Worm (Caenorhabditis elegans): Measurements from ENCODE around the gene T05C12.9.
A peak's percentile ranks its signal among the peaks of the same experiment; 100 is the strongest.

T05C12.9 gene

DNA sequence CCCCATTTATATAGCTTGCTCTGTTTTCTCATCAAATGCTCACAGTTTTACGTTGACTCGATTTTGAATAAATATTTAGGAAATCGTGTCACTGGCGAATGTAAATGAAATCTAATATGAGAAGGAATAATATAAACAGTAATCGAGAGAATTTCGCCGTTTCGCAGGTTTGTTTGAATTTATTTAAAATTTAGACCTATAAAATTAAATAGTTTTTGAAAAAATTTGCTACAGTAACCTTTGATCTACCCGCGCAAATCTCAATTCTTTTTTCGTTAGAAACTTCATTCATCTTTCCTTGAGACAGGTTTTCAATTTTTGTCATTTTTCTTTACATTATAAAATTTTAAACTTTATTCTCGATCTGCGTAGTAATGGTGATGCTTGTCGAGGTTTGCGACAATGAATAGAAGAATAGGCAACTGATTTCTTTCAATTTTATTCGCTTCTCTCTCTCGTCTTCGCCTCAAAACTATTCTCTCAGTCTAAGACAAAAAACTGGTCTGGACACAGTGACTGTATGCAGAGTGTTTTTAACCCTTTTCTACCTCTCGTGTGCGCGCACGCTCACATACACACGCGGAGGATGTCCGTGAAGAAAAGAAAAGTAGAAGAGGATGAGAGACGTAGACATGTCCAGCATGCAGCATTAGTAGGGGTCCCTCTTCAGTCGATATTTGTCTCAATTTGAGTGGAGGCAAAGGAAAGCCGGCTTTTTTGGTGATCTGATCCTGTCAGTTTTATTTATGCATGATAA is 29.5 kb upstream of the T05C12.9 start, which contains the start of gene dab-1 (continued):
- TF ChIP-seq ceh-19 (GFP tag; optimal IDR thresholded peaks at IDR 0.05) (peak; percentile 37), nhr-232 (tag; optimal IDR thresholded peaks at IDR 0.05) (no peak), ceh-24 (tag; optimal IDR thresholded peaks at IDR 0.05) (no peak), ceh-31 (tag; optimal IDR thresholded peaks at IDR 0.05) (peak; percentile 6), hlh-13 (GFP tag; optimal IDR thresholded peaks at IDR 0.05) (no peak)

ce11 chrII:8220267-8220666 is 27.2 kb upstream of the T05C12.9 start:
- TF ChIP-seq lim-6 (tag; optimal IDR thresholded peaks at IDR 0.05) (no peak), ceh-24 (tag; optimal IDR thresholded peaks at IDR 0.05) (no peak), ceh-9 (tag; optimal IDR thresholded peaks at IDR 0.05) (no peak), dve-1 (tag; optimal IDR thresholded peaks at IDR 0.05) (no peak), pha-4 (tag; optimal IDR thresholded peaks at IDR 0.05) (no peak), gmeb-2 (tag; optimal IDR thresholded peaks at IDR 0.05) (no peak)

DNA sequence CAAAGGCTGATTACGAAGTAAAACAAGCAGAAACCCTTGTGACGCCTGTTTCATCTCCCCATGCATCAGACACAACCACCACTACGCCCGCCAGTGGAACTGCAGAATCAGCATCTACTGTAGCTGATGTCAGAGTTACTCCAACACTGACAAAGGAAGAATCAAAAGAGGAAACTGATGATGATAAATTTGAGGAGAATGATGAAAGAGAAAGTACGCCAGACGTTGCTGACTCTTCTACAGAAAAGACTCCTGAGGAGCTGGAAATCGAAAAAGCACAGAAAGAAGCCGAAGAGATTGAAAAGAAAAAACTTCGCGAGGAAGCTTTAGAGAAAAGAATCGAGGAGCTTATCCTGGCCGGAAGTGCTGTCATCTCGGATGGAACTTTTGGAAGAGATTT is 25.2 kb upstream of the T05C12.9 start:
- no peak for TF ChIP-seq T23F11.4 (GFP tag; optimal IDR thresholded peaks at IDR 0.05)
- no peak for TF ChIP-seq nhr-11 (tag; optimal IDR thresholded peaks at IDR 0.05)
- no peak for TF ChIP-seq fax-1 (tag; optimal IDR thresholded peaks at IDR 0.05)
- no peak for TF ChIP-seq ceh-34 (tag; optimal IDR thresholded peaks at IDR 0.05)
- no peak for TF ChIP-seq F13H6.1 (tag; optimal IDR thresholded peaks at IDR 0.05)
- no peak for TF ChIP-seq nhr-232 (tag; optimal IDR thresholded peaks at IDR 0.05)
- no peak for TF ChIP-seq tbx-2 (tag; optimal IDR thresholded peaks at IDR 0.05)
- no peak for TF ChIP-seq npax-4 (tag; optimal IDR thresholded peaks at IDR 0.05)
- no peak for TF ChIP-seq ref-2 (tag; optimal IDR thresholded peaks at IDR 0.05)
- no peak for TF ChIP-seq madf-2 (tag; optimal IDR thresholded peaks at IDR 0.05)
- TF ChIP-seq lim-6 (tag; optimal IDR thresholded peaks at IDR 0.05): no peak
- TF ChIP-seq dmd-4 (tag; optimal IDR thresholded peaks at IDR 0.05; ENCODE audit: borderline replicate concordance): no peak
- TF ChIP-seq ceh-48 (tag; optimal IDR thresholded peaks at IDR 0.05): no peak
- no peak for TF ChIP-seq pat-9 (tag; optimal IDR thresholded peaks at IDR 0.05)

- no peak for TF ChIP-seq lin-11 (tag; optimal IDR thresholded peaks at IDR 0.05)
- no peak for TF ChIP-seq pros-1 (tag; optimal IDR thresholded peaks at IDR 0.05)
- TF ChIP-seq ahr-1 (tag; optimal IDR thresholded peaks at IDR 0.05): no peak
- no peak for TF ChIP-seq ceh-34 (tag; optimal IDR thresholded peaks at IDR 0.05)
- no peak for TF ChIP-seq ceh-22 (tag; optimal IDR thresholded peaks at IDR 0.05)
- TF ChIP-seq syd-9 (tag; optimal IDR thresholded peaks at IDR 0.05): no peak
- no peak for TF ChIP-seq zip-5 (tag; optimal IDR thresholded peaks at IDR 0.05)
- TF ChIP-seq ceh-19 (GFP tag; optimal IDR thresholded peaks at IDR 0.05): no peak
These were observed 23.9 kb upstream of the T05C12.9 start, which contains the start of gene ifg-1 for ce11 chrII:8216922-8217321. Gene ifg-1, plus strand, starts transcription at chrII:8217222.

ce11 chrII:8216433-8216832 is 23.4 kb upstream of the T05C12.9 start, which contains the start of gene M110.3:
Gene M110.3, minus strand, starts transcription at chrII:8216616.
- TF ChIP-seq hlh-13 (GFP tag; optimal IDR thresholded peaks at IDR 0.05) (no peak), tbx-2 (tag; optimal IDR thresholded peaks at IDR 0.05) (no peak), fkh-10 (GFP tag; optimal IDR thresholded peaks at IDR 0.05) (no peak), dve-1 (tag; optimal IDR thresholded peaks at IDR 0.05) (peak; percentile 20), ets-4 (tag; optimal IDR thresholded peaks at IDR 0.05) (peak; percentile 21), unc-42 (tag; optimal IDR thresholded peaks at IDR 0.05) (peak; percentile 37), pax-1 (tag; optimal IDR thresholded peaks at IDR 0.05) (peak; percentile 9), ceh-34 (tag; optimal IDR thresholded peaks at IDR 0.05) (peak; percentile 32), nfya-1 (tag; optimal IDR thresholded peaks at IDR 0.05) (peak; percentile 20), ceh-48 (tag; optimal IDR thresholded peaks at IDR 0.05) (peak; percentile 78), unc-55 (GFP tag; optimal IDR thresholded peaks at IDR 0.05) (peak; percentile 20)
